Fruit fly (Drosophila melanogaster): ENCODE data around the gene mRpS30.

dm6 chrX:15760447-15761297 is 25.2 kb upstream of the mRpS30 start, which contains the start of the genes Graf and mRpL3:
- TF ChIP-seq h (optimal IDR thresholded peaks at IDR 0.05) (no peak), ttk (optimal IDR thresholded peaks at IDR 0.05) (no peak), Myc (optimal IDR thresholded peaks at IDR 0.05) (no peak), insv (optimal IDR thresholded peaks at IDR 0.05) (no peak), psq (optimal IDR thresholded peaks at IDR 0.05) (no peak), Sin3A (optimal IDR thresholded peaks at IDR 0.05) (no peak)
